Worm (Caenorhabditis elegans): ENCODE measurements around the gene nhr-107.

DNA sequence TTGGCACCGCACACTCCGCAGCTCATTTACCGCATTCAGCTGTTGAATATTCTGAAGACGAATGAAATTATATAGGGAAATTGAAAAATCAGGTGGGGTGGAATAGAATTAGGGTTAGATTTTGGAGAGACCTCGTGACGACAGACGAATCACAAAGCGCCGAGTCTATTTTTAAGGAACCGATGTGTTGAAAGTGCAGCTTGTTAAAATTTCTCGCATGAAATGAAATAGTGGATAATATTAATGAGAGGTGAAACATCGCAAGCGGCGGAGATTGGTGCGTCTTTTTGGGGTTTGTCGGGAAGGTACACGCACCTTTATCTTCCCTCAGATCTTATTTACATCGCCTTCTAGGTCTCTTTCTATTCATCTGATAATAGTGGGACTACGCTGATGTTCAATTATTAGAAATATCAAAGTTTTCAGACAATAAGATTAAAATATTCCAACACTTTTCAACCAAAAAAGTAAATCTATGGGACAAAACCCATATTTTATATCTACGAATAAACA lies 7.2 kb downstream of the nhr-107 start, which contains the start of gene nhr-140:
- no peak for TF ChIP-seq unc-130 (GFP tag; optimal IDR thresholded peaks at IDR 0.05)
- TF ChIP-seq F33H1.4 (GFP tag; IDR thresholded peaks at IDR 0.05): no peak
- no peak for TF ChIP-seq Y95B8A.8 (GFP tag; IDR thresholded peaks at IDR 0.05)
- no peak for TF ChIP-seq T07F8.4 (tag; optimal IDR thresholded peaks at IDR 0.05)
- no peak for TF ChIP-seq attf-3 (GFP tag; conservative IDR thresholded peaks at IDR 0.05)
- no peak for TF ChIP-seq egl-18 (GFP tag; IDR thresholded peaks at IDR 0.05)
- no peak for TF ChIP-seq nfya-2 (GFP tag; IDR thresholded peaks at IDR 0.05)
- no peak for TF ChIP-seq ekl-4 (GFP tag; IDR thresholded peaks at IDR 0.05)
- no peak for TF ChIP-seq snpc-1.1 (tag; optimal IDR thresholded peaks at IDR 0.05; ENCODE audit: insufficient read depth)
- no peak for TF ChIP-seq F39B2.1 (GFP tag; IDR thresholded peaks at IDR 0.05)
- TF ChIP-seq B0019.2 (GFP tag; conservative IDR thresholded peaks at IDR 0.05): no peak
- no peak for TF ChIP-seq C17E4.6 (GFP tag; IDR thresholded peaks at IDR 0.05)
- TF ChIP-seq ceh-91 (GFP tag; IDR thresholded peaks at IDR 0.05): no peak
